Worm (Caenorhabditis elegans) whole organism, mixed stage, embryonic: ENCODE measurements around the gene F09F9.3.

ENCODE experiments used
- nhr-28 ChIP-seq: fragments of 150-350 bp; optimal IDR thresholded peaks from 2 replicates; lab custom pipeline; 2014; ENCODE audit warnings: missing biosample characterization, missing genetic modification characterization
- zip-8 ChIP-seq: fragments of 150-350 bp; optimal IDR thresholded peaks from 2 replicates; lab custom pipeline; 2014; ENCODE audit warnings: missing biosample characterization, missing genetic modification characterization

DNA sequence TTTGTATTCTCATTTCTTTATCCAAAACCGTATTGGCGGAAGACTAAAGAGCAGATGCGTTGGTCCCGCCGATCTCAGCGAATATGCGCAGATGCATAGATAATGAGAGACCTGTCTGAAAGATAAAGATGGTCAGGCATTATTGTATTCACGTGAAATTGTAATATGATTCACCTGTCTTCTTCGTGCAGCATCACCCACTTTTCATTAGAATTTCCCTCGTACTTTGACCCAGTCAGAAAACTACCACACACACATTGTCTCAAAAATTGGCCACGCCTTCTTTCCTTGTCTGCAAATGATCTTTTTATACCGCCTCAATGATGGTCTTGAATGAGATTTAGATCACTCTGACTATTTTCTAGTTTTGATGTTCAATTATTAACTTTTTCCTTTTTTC lies 25.2 kb upstream of the F09F9.3 start:
- no peak for TF ChIP-seq zip-8 (tag; lab: Kevin White, UChicago)
- TF ChIP-seq nhr-28, result no peak
